Fruit fly (Drosophila melanogaster): Measurements from ENCODE around the gene CG44040.

CG44040 gene

dm6 chr3R:15332994-15333393 is 12.8 kb downstream of the CG44040 start, which contains the start of the genes Fkbp39 and Cyfip:
Fkbp39 (minus strand) TSS chr3R:15333133.
Cyfip (plus strand) TSS chr3R:15333266.
- peak; percentile 41 to 48 for TF ChIP-seq CTCF (optimal IDR thresholded peaks at IDR 0.05)
- TF ChIP-seq CG8478 (optimal IDR thresholded peaks at IDR 0.05) = no peak

DNA sequence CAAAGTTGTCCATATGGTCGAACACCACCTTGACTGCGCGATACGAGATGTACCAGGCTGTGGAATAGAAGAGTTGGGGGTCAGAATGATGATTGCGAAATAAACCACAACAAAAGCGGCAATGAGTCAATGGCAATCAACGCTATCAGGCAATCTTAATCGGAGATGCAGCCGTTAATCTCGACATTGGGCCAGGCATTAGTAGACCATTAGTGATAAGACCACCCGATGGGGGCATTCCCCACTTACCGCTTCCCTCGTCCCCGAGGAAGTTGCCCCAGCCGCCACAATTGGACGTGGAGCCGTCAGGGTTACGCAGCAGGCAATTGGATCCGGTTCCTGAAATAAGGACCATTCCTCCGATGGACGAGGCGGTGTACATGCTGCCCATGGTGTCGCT is 18.9 kb downstream of the CG44040 start:
- TF ChIP-seq CTCF (optimal IDR thresholded peaks at IDR 0.05) (no peak), CG8478 (optimal IDR thresholded peaks at IDR 0.05) (no peak)

DNA sequence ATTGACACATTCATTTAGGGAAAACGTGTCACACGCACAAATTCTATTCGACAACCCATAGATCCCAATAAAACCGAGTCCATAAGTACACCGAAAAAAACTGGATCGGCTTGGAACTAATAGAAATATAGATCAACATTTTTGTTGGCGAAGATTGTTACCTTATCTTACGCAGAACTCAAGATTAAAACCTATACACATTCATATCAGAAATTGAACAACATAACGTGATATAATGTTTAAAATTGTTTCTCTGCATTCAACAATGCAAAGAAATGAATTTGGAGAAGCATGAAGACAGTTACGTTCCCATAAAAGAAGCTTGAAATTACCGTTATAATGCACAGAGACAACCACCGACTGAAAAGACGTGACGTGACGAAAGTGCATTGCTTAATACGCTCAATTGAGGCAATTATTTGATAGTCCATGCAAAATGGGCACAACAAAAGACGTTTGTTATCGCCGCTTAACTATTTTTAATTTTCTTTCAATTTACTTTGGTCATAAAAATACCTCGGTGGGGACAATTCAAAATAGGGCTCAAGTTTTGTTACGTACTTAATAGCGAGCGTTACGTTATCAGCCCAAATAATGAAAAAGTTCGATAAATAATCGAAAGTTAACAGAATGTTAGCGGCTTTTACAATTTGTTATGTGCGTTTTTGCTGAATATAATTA is 20.0 kb downstream of the CG44040 start, which contains the start of gene SerRS-m:
SerRS-m (plus strand) TSS at position 616 of the 681 bp plus-strand sequence.
- no peak for TF ChIP-seq CG8478 (optimal IDR thresholded peaks at IDR 0.05)
- no peak for TF ChIP-seq CTCF (optimal IDR thresholded peaks at IDR 0.05)

dm6 chr3R:15342432-15342925 is 22.3 kb downstream of the CG44040 start:
- no peak for TF ChIP-seq CG8478 (optimal IDR thresholded peaks at IDR 0.05)
- TF ChIP-seq CTCF (optimal IDR thresholded peaks at IDR 0.05) = no peak

dm6 chr3R:15342926-15343685 is 22.9 kb downstream of the CG44040 start, which contains the start of gene Nagk:
Nagk (minus strand) TSS chr3R:15343256.
- TF ChIP-seq CTCF (optimal IDR thresholded peaks at IDR 0.05) (no peak), CG8478 (optimal IDR thresholded peaks at IDR 0.05) (no peak)

DNA sequence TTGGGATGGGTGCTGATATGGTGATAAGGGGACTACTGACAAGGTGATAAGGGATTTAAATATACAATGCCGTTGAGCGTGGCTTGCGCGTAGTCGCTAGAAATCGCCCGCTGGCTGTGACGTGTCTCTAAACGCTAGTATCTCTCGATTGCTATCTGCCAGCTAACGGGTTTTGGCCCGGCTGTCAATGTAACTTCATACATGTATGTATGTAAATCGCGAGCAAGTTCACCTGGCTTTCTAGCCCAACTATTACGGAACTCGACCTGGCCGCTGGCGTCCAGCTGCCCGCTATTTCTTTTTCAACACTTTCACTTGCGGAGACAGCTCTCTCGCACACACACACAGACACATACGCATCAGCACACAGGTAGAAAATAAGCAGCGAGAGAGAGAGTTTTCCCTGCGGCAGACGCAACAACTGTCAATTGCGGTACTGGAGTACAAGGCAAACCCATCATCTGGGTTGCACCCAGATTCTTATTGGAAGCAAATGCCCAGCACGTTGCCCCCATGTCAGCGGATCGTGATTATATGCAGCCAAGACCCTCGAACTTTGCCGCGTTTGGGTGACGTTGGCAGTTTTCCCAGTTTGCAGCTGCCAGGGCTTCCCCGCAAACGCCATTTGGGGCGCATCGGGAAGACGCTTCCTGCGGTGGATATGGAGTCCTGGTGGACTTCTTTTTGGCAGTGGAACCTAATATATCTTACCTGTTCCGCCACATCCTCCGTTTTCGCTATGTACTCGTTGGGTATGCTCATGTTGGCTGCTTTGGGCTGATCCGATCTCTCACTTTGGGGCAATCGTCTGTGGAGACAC is 25.2 kb downstream of the CG44040 start:
- no peak for TF ChIP-seq CTCF (optimal IDR thresholded peaks at IDR 0.05)
- TF ChIP-seq CG8478 (optimal IDR thresholded peaks at IDR 0.05) = no peak

dm6 chr3R:15346018-15346383 is 25.8 kb downstream of the CG44040 start, which contains the start of the genes Surf4 and CG31301:
Surf4 (minus strand) TSS chr3R:15346176.
CG31301 (plus strand) TSS chr3R:15346205.
- TF ChIP-seq CG8478 (optimal IDR thresholded peaks at IDR 0.05) = no peak
- TF ChIP-seq CTCF (optimal IDR thresholded peaks at IDR 0.05) = no peak

DNA sequence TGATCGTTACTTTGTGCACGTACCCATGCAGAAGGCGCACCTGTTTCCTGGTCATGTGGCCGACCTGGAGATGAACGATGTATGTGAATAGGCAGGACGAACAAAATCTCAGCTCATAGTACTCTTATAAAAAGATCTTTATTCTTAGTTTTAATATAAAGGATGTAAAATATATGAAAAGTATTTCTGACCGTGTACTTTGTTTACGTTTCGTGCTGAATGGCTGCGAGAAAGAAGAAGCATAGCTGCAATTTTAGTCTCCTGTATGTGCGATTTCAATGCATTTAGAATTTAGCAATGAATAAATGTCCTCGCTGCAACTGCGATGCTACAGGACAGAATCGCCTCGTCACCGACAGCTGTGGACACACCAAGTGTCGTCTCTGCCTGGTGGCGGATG is 27.6 kb downstream of the CG44040 start, which contains the start of the genes CG42726 and CG42727:
CG42726 (plus strand) TSS at position 227 of the 400 bp plus-strand sequence.
CG42727 (plus strand) TSS at position 227 of the 400 bp plus-strand sequence.
- no peak for TF ChIP-seq CTCF (optimal IDR thresholded peaks at IDR 0.05)
- TF ChIP-seq CG8478 (optimal IDR thresholded peaks at IDR 0.05) = no peak

DNA sequence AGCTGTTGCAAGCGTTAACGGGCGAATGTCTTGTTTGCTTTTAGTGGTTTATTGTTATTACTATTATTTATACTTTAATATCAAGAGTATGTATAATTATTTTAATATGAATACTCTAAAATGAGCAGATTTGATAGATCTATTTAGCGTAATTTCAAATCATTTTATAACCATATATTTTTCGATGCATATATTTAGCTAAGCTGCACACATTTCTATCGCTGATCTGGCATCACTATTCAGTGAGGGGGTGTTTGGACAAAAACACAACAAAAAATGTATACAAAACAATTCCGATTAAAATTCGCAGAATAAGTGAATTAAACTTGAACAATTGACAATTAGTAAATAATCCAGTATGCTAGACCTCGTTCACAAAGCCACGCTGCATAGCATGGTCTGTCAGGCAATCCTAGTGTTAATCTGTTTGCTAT is 30.8 kb downstream of the CG44040 start, which contains the start of the genes Trs33 and Tmtc4:
Trs33 (minus strand) TSS at position 3 of the 434 bp plus-strand sequence.
Tmtc4 (plus strand) TSS at position 233 of the 434 bp plus-strand sequence.
- no peak for TF ChIP-seq CG8478 (optimal IDR thresholded peaks at IDR 0.05)
- TF ChIP-seq CTCF (optimal IDR thresholded peaks at IDR 0.05) = no peak

DNA sequence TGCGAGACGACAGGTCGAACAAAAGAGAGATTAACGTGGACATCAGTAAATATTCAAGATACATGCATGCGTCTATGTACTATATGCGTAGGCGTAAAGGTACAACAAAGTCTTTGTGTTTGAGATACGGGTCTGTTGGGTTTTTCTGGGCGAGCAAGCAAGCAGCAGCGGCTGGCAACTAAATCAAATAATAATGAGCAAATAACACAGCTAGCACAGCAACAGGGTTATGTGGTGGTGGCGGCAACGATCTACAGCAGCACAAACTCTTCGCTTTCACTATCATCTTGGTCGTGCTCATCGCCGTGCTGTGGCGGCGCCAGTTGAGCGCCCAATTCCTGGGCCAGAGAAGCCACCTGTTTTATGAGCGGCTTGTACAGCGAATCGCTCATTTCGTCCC is 33.8 kb downstream of the CG44040 start:
- TF ChIP-seq CTCF (optimal IDR thresholded peaks at IDR 0.05) (no peak), CG8478 (optimal IDR thresholded peaks at IDR 0.05) (no peak)

DNA sequence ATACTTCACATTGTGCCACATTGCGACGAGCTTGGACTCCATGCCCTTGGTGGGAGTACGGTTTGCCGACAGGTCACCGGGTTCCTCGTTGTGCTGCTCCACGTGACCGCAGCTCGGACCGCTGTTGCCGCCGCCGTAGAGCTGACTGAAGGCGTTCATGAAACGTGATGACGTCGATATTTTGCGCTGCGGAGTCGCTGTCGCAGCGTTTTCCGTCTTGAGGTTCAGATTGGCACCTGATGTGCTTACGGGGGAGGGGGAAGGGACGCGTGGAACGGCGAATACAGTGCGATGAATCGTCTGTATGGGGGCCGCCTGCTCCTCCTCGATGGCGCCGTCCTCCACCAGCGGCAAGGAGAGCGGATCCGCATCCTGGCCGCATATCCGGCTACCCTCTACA is 36.0 kb downstream of the CG44040 start:
- TF ChIP-seq CTCF (optimal IDR thresholded peaks at IDR 0.05) = no peak
- no peak for TF ChIP-seq CG8478 (optimal IDR thresholded peaks at IDR 0.05)

DNA sequence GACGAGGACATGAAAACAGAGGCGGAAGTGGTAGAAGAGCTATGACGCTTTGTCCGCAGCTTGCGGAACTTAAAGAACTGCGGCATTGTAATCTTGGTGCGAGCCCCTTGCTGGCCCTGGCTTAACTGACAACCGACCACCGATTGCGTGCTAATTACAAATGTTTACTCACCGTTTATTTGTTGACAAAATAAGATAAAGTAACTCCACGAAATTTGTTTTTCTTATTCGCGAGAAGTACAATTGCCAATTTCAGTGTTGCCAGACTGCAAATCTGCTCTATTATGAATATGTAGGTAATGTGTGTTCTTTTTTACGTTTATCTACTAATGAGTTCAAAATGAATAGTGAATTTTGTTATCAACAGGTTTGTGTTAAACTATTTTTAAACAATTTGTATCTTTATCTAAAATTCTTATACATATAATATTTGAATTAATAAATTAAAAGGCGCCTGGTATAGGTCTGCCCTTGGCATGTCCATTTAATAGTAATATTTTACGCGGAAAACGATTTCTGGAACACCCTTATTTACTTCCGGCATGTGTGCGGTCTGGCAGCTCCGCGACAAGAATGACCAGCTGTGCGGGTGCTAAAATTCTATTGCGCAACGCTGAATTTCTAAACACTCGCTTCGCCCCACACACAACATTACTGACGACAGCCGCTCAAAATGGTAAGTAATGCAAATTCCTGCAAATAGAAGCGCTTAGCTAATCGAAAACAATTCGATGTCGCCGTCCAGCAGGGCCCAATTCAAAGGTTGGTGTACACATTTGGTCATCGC is 36.7 kb downstream of the CG44040 start, which contains the start of the genes Atg4b and Hibch:
Atg4b (minus strand) TSS at position 280 of the 787 bp plus-strand sequence.
Hibch (plus strand) TSS at position 585 of the 787 bp plus-strand sequence.
- TF ChIP-seq CG8478 (optimal IDR thresholded peaks at IDR 0.05) (no peak), CTCF (optimal IDR thresholded peaks at IDR 0.05) (no peak)

DNA sequence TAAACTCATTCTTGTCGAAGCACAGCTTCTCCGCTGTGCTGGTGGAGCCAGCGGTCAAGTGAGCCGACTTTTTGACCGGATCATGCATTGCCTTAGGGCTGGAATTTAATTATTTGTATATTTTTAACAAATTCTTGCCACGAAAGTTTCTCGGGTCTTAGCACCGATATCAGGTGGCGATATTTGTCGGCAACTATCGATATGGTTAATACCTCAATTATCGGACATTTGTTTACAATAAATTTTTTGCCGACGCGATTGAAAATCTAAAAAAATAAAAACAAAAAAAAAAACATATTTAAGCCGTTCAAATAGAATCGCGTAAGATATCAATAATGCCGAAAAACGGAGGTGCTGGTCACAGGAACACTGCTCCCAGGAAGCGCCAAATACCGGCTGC is 41.3 kb downstream of the CG44040 start, which contains the start of the genes Cog2 and Trax:
Cog2 (minus strand) TSS at position 168 of the 400 bp plus-strand sequence.
Trax (plus strand) TSS at position 203 of the 400 bp plus-strand sequence.
- TF ChIP-seq CTCF (optimal IDR thresholded peaks at IDR 0.05) (no peak), CG8478 (optimal IDR thresholded peaks at IDR 0.05) (no peak)

Measured in S2 (cell line).